Worm (Caenorhabditis elegans) whole organism, mixed stage, embryonic: Measurements from ENCODE around the gene spig-5.
"Not testable (repeated sequence)": the region's sequence is repeated elsewhere in the genome, so short reads cannot be mapped to it uniquely, and the experiment has no call there.

ENCODE experiments used
- blmp-1 ChIP-seq: fragments of 150-350 bp; optimal IDR thresholded peaks from 2 replicates; lab custom pipeline; 2014; ENCODE audit warnings: missing biosample characterization, missing genetic modification characterization
- ceh-39 ChIP-seq: fragments of 150-350 bp; optimal IDR thresholded peaks from 2 replicates; lab custom pipeline; 2014; ENCODE audit warnings: missing biosample characterization, missing genetic modification characterization
- ceh-43 ChIP-seq: fragments of 200-800 bp; sonication (Bioruptor generic); optimal IDR thresholded peaks from 2 replicates; lab custom pipeline; 2018; ENCODE audit warnings: mild to moderate bottlenecking, missing genetic modification characterization, moderate library complexity, missing compliant biosample characterization
- ceh-83 ChIP-seq: fragments of 200-800 bp; sonication (Bioruptor generic); optimal IDR thresholded peaks from 2 replicates; lab custom pipeline; 2018; ENCODE audit warnings: mild to moderate bottlenecking, missing genetic modification characterization, missing compliant biosample characterization
- ces-1 ChIP-seq: fragments of 150-350 bp; optimal IDR thresholded peaks from 2 replicates; lab custom pipeline; 2014; ENCODE audit warnings: missing biosample characterization, missing genetic modification reagents, missing genetic modification characterization
- cnd-1 ChIP-seq: fragments of 200-800 bp; sonication (Bioruptor generic); optimal IDR thresholded peaks from 2 replicates; lab custom pipeline; 2018; ENCODE audit warnings: mild to moderate bottlenecking, missing genetic modification characterization, missing compliant biosample characterization
- drap-1 ChIP-seq: fragments of 200-800 bp; sonication (Bioruptor generic); optimal IDR thresholded peaks from 3 replicates; lab custom pipeline; 2018; ENCODE audit warnings: mild to moderate bottlenecking, missing genetic modification characterization, missing compliant biosample characterization
- elt-1 ChIP-seq: sonication (generic microtip); optimal IDR thresholded peaks from 2 replicates; lab custom pipeline; 2017; ENCODE audit warnings: missing genetic modification characterization, mild to moderate bottlenecking, missing compliant biosample characterization, antibody characterized with exemption, moderate library complexity, borderline replicate concordance; ENCODE audit not compliant: insufficient read depth
- elt-3 ChIP-seq: fragments of 150-350 bp; optimal IDR thresholded peaks from 2 replicates; lab custom pipeline; 2014; ENCODE audit warnings: missing biosample characterization, missing genetic modification characterization
- ham-2 ChIP-seq: fragments of 200-800 bp; sonication (Bioruptor generic); optimal IDR thresholded peaks from 2 replicates; lab custom pipeline; 2018; ENCODE audit warnings: mild to moderate bottlenecking, missing genetic modification characterization, missing compliant biosample characterization
- hlh-1 ChIP-seq: fragments of 150-350 bp; optimal IDR thresholded peaks from 2 replicates; lab custom pipeline; 2014; ENCODE audit warnings: missing biosample characterization, missing genetic modification reagents, missing genetic modification characterization
- lin-13 ChIP-seq: fragments of 150-350 bp; optimal IDR thresholded peaks from 2 replicates; lab custom pipeline; 2014; ENCODE audit warnings: missing biosample characterization, missing genetic modification characterization
- lin-32 ChIP-seq: fragments of 200-800 bp; sonication (Bioruptor generic); optimal IDR thresholded peaks from 2 replicates; lab custom pipeline; 2018; ENCODE audit warnings: mild to moderate bottlenecking, missing genetic modification characterization, missing compliant biosample characterization
- mab-5 ChIP-seq: fragments of 150-350 bp; optimal IDR thresholded peaks from 2 replicates; lab custom pipeline; 2014; ENCODE audit warnings: missing biosample characterization, missing genetic modification characterization
- mep-1 ChIP-seq: fragments of 150-350 bp; optimal IDR thresholded peaks from 2 replicates; lab custom pipeline; 2017; ENCODE audit warnings: missing biosample characterization, missing genetic modification reagents, missing genetic modification characterization, inconsistent platforms
- mls-2 ChIP-seq: sonication (generic microtip); optimal IDR thresholded peaks from 2 replicates; lab custom pipeline; 2016; ENCODE audit warnings: mild to moderate bottlenecking, missing genetic modification characterization, moderate library complexity, missing compliant biosample characterization
- nhr-12 ChIP-seq: fragments of 150-350 bp; optimal IDR thresholded peaks from 2 replicates; lab custom pipeline; 2014; ENCODE audit warnings: missing biosample characterization, missing genetic modification characterization
- nhr-2 ChIP-seq: fragments of 150-350 bp; optimal IDR thresholded peaks from 2 replicates; lab custom pipeline; 2014; ENCODE audit warnings: missing biosample characterization, missing genetic modification characterization
- nhr-237 ChIP-seq: fragments of 150-350 bp; optimal IDR thresholded peaks from 2 replicates; lab custom pipeline; 2014; ENCODE audit warnings: missing biosample characterization, missing genetic modification characterization
- nhr-28 ChIP-seq: fragments of 150-350 bp; optimal IDR thresholded peaks from 2 replicates; lab custom pipeline; 2014; ENCODE audit warnings: missing biosample characterization, missing genetic modification characterization
- nhr-76 ChIP-seq: sonication (generic microtip); optimal IDR thresholded peaks from 2 replicates; lab custom pipeline; 2017; ENCODE audit warnings: missing biosample characterization, missing genetic modification characterization
- pha-4 ChIP-seq: fragments of 150-350 bp; optimal IDR thresholded peaks from 2 replicates; lab custom pipeline; 2018; ENCODE audit warnings: missing biosample characterization, missing genetic modification reagents, missing genetic modification characterization
- snpc-4 ChIP-seq: fragments of 150-350 bp; optimal IDR thresholded peaks from 2 replicates; lab custom pipeline; 2014; ENCODE audit warnings: missing biosample characterization, missing genetic modification characterization
- tbx-8 ChIP-seq: fragments of 200-800 bp; sonication (Bioruptor generic); optimal IDR thresholded peaks from 2 replicates; lab custom pipeline; 2018; ENCODE audit warnings: mild to moderate bottlenecking, missing genetic modification characterization, moderate library complexity, missing compliant biosample characterization
- unc-120 ChIP-seq: sonication (generic microtip); optimal IDR thresholded peaks from 2 replicates; lab custom pipeline; 2017; ENCODE audit warnings: missing genetic modification characterization, missing compliant biosample characterization; ENCODE audit not compliant: poor library complexity, severe bottlenecking
- unc-39 ChIP-seq: fragments of 150-350 bp; optimal IDR thresholded peaks from 2 replicates; lab custom pipeline; 2014; ENCODE audit warnings: missing biosample characterization, missing genetic modification characterization
- unc-62 ChIP-seq: fragments of 150-350 bp; optimal IDR thresholded peaks from 2 replicates; lab custom pipeline; 2014; ENCODE audit warnings: missing biosample characterization, missing genetic modification reagents, missing genetic modification characterization
- zip-8 ChIP-seq: fragments of 150-350 bp; optimal IDR thresholded peaks from 2 replicates; lab custom pipeline; 2014; ENCODE audit warnings: missing biosample characterization, missing genetic modification characterization
- ztf-11 ChIP-seq: fragments of 150-350 bp; optimal IDR thresholded peaks from 2 replicates; lab custom pipeline; 2014; ENCODE audit warnings: missing biosample characterization, missing genetic modification characterization

Gene spig-5

ce11 chrV:14296499-14296898 lies 11.8 kb upstream of the spig-5 start, which contains the start of gene F14D7.3:
Gene F14D7.3 (plus strand): TSS chrV:14296799.
- no peak for TF ChIP-seq ztf-11 (tag; lab: Kevin White, UChicago)
- no peak for TF ChIP-seq nhr-2
- TF ChIP-seq ham-2 (GFP tag; lab: Kevin White, UChicago), result no peak
- TF ChIP-seq ces-1 (GFP tag; lab: Kevin White, UChicago), result no peak
- no peak for TF ChIP-seq lin-32 (GFP tag; lab: Kevin White, UChicago)
- no peak for TF ChIP-seq ceh-43
- TF ChIP-seq mls-2 (tag; lab: Kevin White, UChicago), result no peak
- no peak for TF ChIP-seq hlh-1 (tag; lab: Kevin White, UChicago)
- TF ChIP-seq, all 35 proteins: peak for 0

DNA sequence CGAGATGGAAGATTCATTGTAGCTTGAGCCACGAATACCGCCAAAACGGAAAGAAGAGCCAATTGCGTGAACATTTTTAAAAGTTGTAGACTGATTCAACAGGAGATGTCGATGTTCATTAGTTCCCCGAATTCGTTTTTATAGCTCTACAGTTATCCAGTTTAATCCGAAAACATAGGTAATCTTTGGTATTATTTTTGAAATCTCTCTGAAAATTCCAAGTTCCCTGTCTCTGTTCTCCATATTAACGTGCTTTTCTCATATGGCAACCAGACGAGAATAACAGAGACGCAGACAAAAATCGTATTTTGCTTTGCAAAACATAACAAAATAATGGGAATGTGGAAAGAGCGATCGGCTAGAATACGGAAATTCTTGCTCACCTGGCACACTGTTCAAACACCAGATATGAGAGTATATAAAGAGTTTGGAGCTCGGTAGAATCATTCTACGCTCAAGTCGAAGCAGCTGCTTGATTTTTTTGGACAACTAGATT lies 8.6 kb upstream of the spig-5 start, which contains the start of the genes spig-3 and F14D7.12:
Gene spig-3 (minus strand): TSS at position 101 of the 496 bp plus-strand sequence.
Gene F14D7.12 (plus strand): TSS at position 446 of the 496 bp plus-strand sequence.
- TF ChIP-seq nhr-12 (tag; lab: Kevin White, UChicago) (no peak), mep-1 (tag; lab: Kevin White, UChicago) (no peak), lin-32 (GFP tag; lab: Kevin White, UChicago) (no peak), blmp-1 (no peak), unc-62 (GFP tag; lab: Kevin White, UChicago) (no peak), cnd-1 (tag; lab: Kevin White, UChicago) (no peak), nhr-2 (no peak), snpc-4 (tag; lab: Kevin White, UChicago) (no peak), mab-5 (tag; lab: Kevin White, UChicago) (no peak), nhr-28 (no peak), unc-39 (tag; lab: Kevin White, UChicago) (no peak), pha-4 (tag; lab: Kevin White, UChicago) (no peak), ces-1 (GFP tag; lab: Kevin White, UChicago) (no peak), zip-8 (tag; lab: Kevin White, UChicago) (no peak), nhr-237 (tag; lab: Kevin White, UChicago) (no peak), mls-2 (tag; lab: Kevin White, UChicago) (no peak), elt-3 (tag; lab: Kevin White, UChicago) (no peak), ceh-43 (no peak), ceh-83 (no peak), elt-1 (no peak)
- TF ChIP-seq, all 35 proteins: peak for 0

DNA sequence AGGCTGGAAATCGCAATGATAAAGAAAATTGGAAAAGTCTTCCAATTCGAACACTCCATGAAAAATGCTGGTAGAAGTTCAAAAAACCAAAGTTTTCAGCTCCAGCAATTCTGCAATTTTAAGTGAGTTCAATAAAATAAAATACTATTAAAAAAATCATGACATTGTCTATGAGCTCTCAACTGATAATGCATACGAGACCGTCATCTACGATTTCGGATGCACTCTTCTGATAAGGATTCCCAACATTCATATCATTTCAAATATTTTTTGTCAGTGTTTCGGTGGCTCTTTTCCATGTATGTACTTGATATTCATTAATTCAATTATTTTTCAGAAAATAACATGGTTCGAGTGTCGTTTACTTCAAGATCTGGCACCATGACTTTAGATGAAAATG lies 7.2 kb upstream of the spig-5 start, which contains the start of gene F14D7.6:
Gene F14D7.6 (plus strand): TSS at position 338 of the 400 bp plus-strand sequence.
- no peak for TF ChIP-seq ceh-39 (tag; lab: Kevin White, UChicago)
- TF ChIP-seq nhr-76 (tag; lab: Kevin White, UChicago), result no peak
- no peak for TF ChIP-seq zip-8 (tag; lab: Kevin White, UChicago)
- no peak for TF ChIP-seq nhr-28
- no peak for TF ChIP-seq drap-1 (GFP tag; lab: Kevin White, UChicago)
- TF ChIP-seq hlh-1 (tag; lab: Kevin White, UChicago), result no peak

ce11 chrV:14306771-14307170 lies 1.5 kb upstream of the spig-5 start, which contains the start of gene spig-4:
Gene spig-4 (minus strand): TSS chrV:14306871.
- TF ChIP-seq ceh-83; ztf-11 (tag; lab: Kevin White, UChicago); unc-120: not testable (repeated sequence)

ce11 chrV:14309632-14310031 lies 1.4 kb downstream of the spig-5 start, which contains the start of gene F14D7.14:
Gene F14D7.14 (plus strand): TSS chrV:14309932.
- not testable (repeated sequence) for TF ChIP-seq blmp-1; tbx-8 (GFP tag; lab: Kevin White, UChicago); hlh-1 (tag; lab: Kevin White, UChicago)

- TF ChIP-seq unc-39 (tag; lab: Kevin White, UChicago) (no peak), ceh-43 (no peak), tbx-8 (GFP tag; lab: Kevin White, UChicago) (no peak), lin-13 (no peak), nhr-237 (tag; lab: Kevin White, UChicago) (no peak)
Measured at ce11 chrV:14311115-14311514, 2.9 kb downstream of the spig-5 start, which contains the start of gene ddn-3. Gene ddn-3 (minus strand): TSS chrV:14311215.
